Worm (Caenorhabditis elegans) whole organism, L1 larva: ENCODE data around the gene Y43E12A.2.

ENCODE experiments used
- C04F5.9 ChIP-seq: sonication (generic microtip); optimal IDR thresholded peaks from 2 replicates; lab custom pipeline; 2016; ENCODE audit warnings: missing genetic modification characterization, missing compliant biosample characterization
- C16A3.4 ChIP-seq: fragments of 150-350 bp; optimal IDR thresholded peaks from 2 replicates; lab custom pipeline; 2014; ENCODE audit warnings: missing biosample characterization, missing genetic modification characterization
- C34B4.2 ChIP-seq: sonication (generic microtip); optimal IDR thresholded peaks from 2 replicates; lab custom pipeline; 2017; ENCODE audit warnings: mild to moderate bottlenecking, missing genetic modification characterization, missing compliant biosample characterization
- aha-1 ChIP-seq: fragments of 150-350 bp; optimal IDR thresholded peaks from 2 replicates; lab custom pipeline; 2014; ENCODE audit warnings: missing biosample characterization, missing genetic modification characterization
- alr-1 ChIP-seq: fragments of 200-800 bp; sonication (Bioruptor generic); optimal IDR thresholded peaks from 2 replicates; lab custom pipeline; 2018; ENCODE audit warnings: borderline replicate concordance, mild to moderate bottlenecking, missing genetic modification characterization, missing compliant biosample characterization
- ceh-63 ChIP-seq: fragments of 200-800 bp; sonication (Bioruptor generic); optimal IDR thresholded peaks from 2 replicates; lab custom pipeline; 2018; ENCODE audit warnings: mild to moderate bottlenecking, missing genetic modification characterization, missing compliant biosample characterization
- ceh-82 ChIP-seq, 3 experiments: fragments of 150-350 bp in 1 of 3; sonication (generic microtip) in 2 of 3; optimal IDR thresholded peaks; 2 replicates each; lab custom pipeline; 2014 to 2017; ENCODE audit warnings: missing biosample characterization in 3 of 3, missing genetic modification characterization in 3 of 3
- ceh-88 ChIP-seq: fragments of 200-800 bp; sonication (Bioruptor generic); IDR thresholded peaks from 2 replicates; pipeline ENCODE4 v1.3.6; 2022; ENCODE audit warnings: missing genetic modification characterization, missing compliant biosample characterization
- ceh-90 ChIP-seq: sonication (generic microtip); optimal IDR thresholded peaks from 2 replicates; lab custom pipeline; 2016; ENCODE audit warnings: missing genetic modification characterization, missing compliant biosample characterization
- dpl-1 ChIP-seq, 3 experiments: fragments of 150-350 bp in 2 of 3; sonication (generic microtip) in 1 of 3; optimal IDR thresholded peaks; 2 replicates each; lab custom pipeline; 2014 to 2017; ENCODE audit warnings: missing biosample characterization in 3 of 3, missing genetic modification characterization in 3 of 3, missing genetic modification reagents in 3 of 3
- dsc-1 ChIP-seq: sonication (generic microtip); optimal IDR thresholded peaks from 2 replicates; lab custom pipeline; 2016; ENCODE audit warnings: mild to moderate bottlenecking, missing genetic modification characterization, missing compliant biosample characterization
- efl-1 ChIP-seq, 4 experiments: fragments of 150-350 bp; optimal IDR thresholded peaks in 3 of 4; peaks in 1 of 4; 1 replicate in 1 of 4; 2 replicates in 3 of 4; lab custom pipeline; 2014; ENCODE audit warnings: missing biosample characterization in 2 of 4, missing genetic modification characterization in 2 of 4, missing genetic modification reagents in 2 of 4
- egl-27 ChIP-seq, 2 experiments: fragments of 150-350 bp in 1 of 2; sonication (generic microtip); optimal IDR thresholded peaks; 3 replicates each; lab custom pipeline; 2017 to 2018; ENCODE audit warnings: missing biosample characterization in 2 of 2, missing genetic modification characterization in 2 of 2, missing genetic modification reagents in 2 of 2
- elt-2 ChIP-seq: sonication (generic microtip); optimal IDR thresholded peaks from 2 replicates; lab custom pipeline; 2016; ENCODE audit warnings: missing genetic modification characterization, mild to moderate bottlenecking, inconsistent platforms, missing compliant biosample characterization, missing genetic modification reagents
- elt-3 ChIP-seq, 6 experiments: fragments of 150-350 bp in 1 of 6; sonication (generic microtip); optimal IDR thresholded peaks; 2 replicates each; lab custom pipeline; 2017 to 2018; ENCODE audit warnings: missing biosample characterization in 6 of 6, missing genetic modification characterization in 6 of 6, inconsistent platforms in 1 of 6
- ets-5 ChIP-seq: fragments of 200-800 bp; sonication (Bioruptor generic); IDR thresholded peaks from 2 replicates; pipeline ENCODE4 v1.3.6; 2022; ENCODE audit warnings: missing genetic modification characterization, missing compliant biosample characterization
- fkh-10 ChIP-seq: sonication (generic microtip); optimal IDR thresholded peaks from 2 replicates; lab custom pipeline; 2017; ENCODE audit warnings: missing biosample characterization, missing genetic modification reagents, missing genetic modification characterization
- fkh-4 ChIP-seq: sonication (generic microtip); optimal IDR thresholded peaks from 2 replicates; lab custom pipeline; 2016; ENCODE audit warnings: missing compliant biosample characterization, missing genetic modification characterization, borderline replicate concordance
- fkh-8 ChIP-seq: sonication (generic microtip); optimal IDR thresholded peaks from 2 replicates; lab custom pipeline; 2016; ENCODE audit warnings: mild to moderate bottlenecking, missing genetic modification characterization, missing compliant biosample characterization
- grh-1 ChIP-seq: fragments of 200-800 bp; sonication (Bioruptor generic); IDR thresholded peaks from 2 replicates; pipeline ENCODE4 v1.3.6; 2022; ENCODE audit warnings: missing genetic modification reagents, missing genetic modification characterization, missing compliant biosample characterization
- hlh-17 ChIP-seq: fragments of 200-800 bp; sonication (Bioruptor generic); optimal IDR thresholded peaks from 2 replicates; lab custom pipeline; 2018; ENCODE audit warnings: missing genetic modification characterization, mild to moderate bottlenecking, missing compliant biosample characterization, moderate library complexity, borderline replicate concordance
- lin-13 ChIP-seq: fragments of 150-350 bp; optimal IDR thresholded peaks from 2 replicates; lab custom pipeline; 2014; ENCODE audit warnings: missing biosample characterization, missing genetic modification reagents, missing genetic modification characterization
- lin-35 ChIP-seq, 2 experiments: fragments of 150-350 bp; optimal IDR thresholded peaks; 2 replicates each; lab custom pipeline; 2014; ENCODE audit warnings: missing biosample characterization in 2 of 2, missing genetic modification characterization in 2 of 2, missing genetic modification reagents in 2 of 2
- lin-39 ChIP-seq: fragments of 150-350 bp; optimal IDR thresholded peaks from 2 replicates; lab custom pipeline; 2014; ENCODE audit warnings: missing biosample characterization, missing genetic modification reagents, missing genetic modification characterization
- lir-3 ChIP-seq: sonication (generic microtip); optimal IDR thresholded peaks from 2 replicates; lab custom pipeline; 2016; ENCODE audit warnings: mild to moderate bottlenecking, missing genetic modification characterization, moderate library complexity, missing compliant biosample characterization; ENCODE audit not compliant: poor library complexity
- lsy-2 ChIP-seq, 2 experiments: fragments of 150-350 bp; optimal IDR thresholded peaks; 2 replicates each; lab custom pipeline; 2014; ENCODE audit warnings: missing biosample characterization in 2 of 2, missing genetic modification characterization in 2 of 2
- mab-9 ChIP-seq: fragments of 200-800 bp; sonication (Bioruptor generic); IDR thresholded peaks from 2 replicates; pipeline ENCODE4 v1.3.6; 2022; ENCODE audit warnings: missing genetic modification reagents, missing genetic modification characterization, missing compliant biosample characterization
- mdl-1 ChIP-seq, 2 experiments: fragments of 150-350 bp; optimal IDR thresholded peaks; 2 replicates each; lab custom pipeline; 2014 to 2017; ENCODE audit warnings: missing biosample characterization in 2 of 2, missing genetic modification characterization in 2 of 2, inconsistent platforms in 1 of 2
- mep-1 ChIP-seq: fragments of 150-350 bp; optimal IDR thresholded peaks from 2 replicates; lab custom pipeline; 2014; ENCODE audit warnings: missing biosample characterization, missing genetic modification characterization
- nhr-11 ChIP-seq: fragments of 150-350 bp; optimal IDR thresholded peaks from 2 replicates; lab custom pipeline; 2014; ENCODE audit warnings: missing biosample characterization, missing genetic modification characterization
- nhr-19 ChIP-seq: fragments of 200-800 bp; sonication (Bioruptor generic); conservative IDR thresholded peaks from 2 replicates; pipeline ENCODE4 v1.3.6; 2022; ENCODE audit warnings: missing genetic modification characterization, missing compliant biosample characterization
- nhr-20 ChIP-seq: sonication (generic microtip); optimal IDR thresholded peaks from 2 replicates; lab custom pipeline; 2016; ENCODE audit warnings: mild to moderate bottlenecking, missing genetic modification characterization, missing compliant biosample characterization
- nhr-237 ChIP-seq: fragments of 150-350 bp; optimal IDR thresholded peaks from 2 replicates; lab custom pipeline; 2014; ENCODE audit warnings: missing biosample characterization, missing genetic modification characterization
- nhr-28 ChIP-seq: fragments of 150-350 bp; optimal IDR thresholded peaks from 2 replicates; lab custom pipeline; 2014; ENCODE audit warnings: missing biosample characterization, missing genetic modification characterization
- nhr-47 ChIP-seq: sonication (generic microtip); optimal IDR thresholded peaks from 2 replicates; lab custom pipeline; 2016; ENCODE audit warnings: mild to moderate bottlenecking, missing genetic modification characterization, moderate library complexity, missing compliant biosample characterization
- nhr-71 ChIP-seq: sonication (generic microtip); optimal IDR thresholded peaks from 2 replicates; lab custom pipeline; 2016; ENCODE audit warnings: mild to moderate bottlenecking, missing genetic modification characterization, moderate library complexity, missing compliant biosample characterization
- nhr-76 ChIP-seq: sonication (generic microtip); optimal IDR thresholded peaks from 2 replicates; lab custom pipeline; 2017; ENCODE audit warnings: missing biosample characterization, missing genetic modification characterization
- nhr-77 ChIP-seq: fragments of 150-350 bp; optimal IDR thresholded peaks from 2 replicates; lab custom pipeline; 2014; ENCODE audit warnings: missing biosample characterization, missing genetic modification characterization
- nhr-84 ChIP-seq: sonication (generic microtip); optimal IDR thresholded peaks from 2 replicates; lab custom pipeline; 2017; ENCODE audit warnings: missing biosample characterization, missing genetic modification characterization
- nhr-85 ChIP-seq: sonication (generic microtip); peaks from one replicate; lab custom pipeline; 2016; ENCODE audit warnings: missing genetic modification characterization, inconsistent platforms, missing compliant biosample characterization
- nhr-90 ChIP-seq: sonication (generic microtip); optimal IDR thresholded peaks from 2 replicates; lab custom pipeline; 2016; ENCODE audit warnings: mild to moderate bottlenecking, missing genetic modification characterization, missing compliant biosample characterization; ENCODE audit not compliant: poor library complexity
- pag-3 ChIP-seq: sonication (generic microtip); optimal IDR thresholded peaks from 2 replicates; lab custom pipeline; 2017; ENCODE audit warnings: missing genetic modification characterization, mild to moderate bottlenecking, missing compliant biosample characterization, antibody characterized with exemption, borderline replicate concordance; ENCODE audit not compliant: insufficient read depth
- pqm-1 ChIP-seq: sonication (generic microtip); optimal IDR thresholded peaks from 3 replicates; lab custom pipeline; 2017; ENCODE audit warnings: missing biosample characterization, missing genetic modification characterization
- rnt-1 ChIP-seq: sonication (generic microtip); optimal IDR thresholded peaks from 2 replicates; lab custom pipeline; 2016; ENCODE audit warnings: mild to moderate bottlenecking, missing genetic modification characterization, moderate library complexity, missing compliant biosample characterization
- skn-1 ChIP-seq: fragments of 150-350 bp; optimal IDR thresholded peaks from 2 replicates; lab custom pipeline; 2014; ENCODE audit warnings: missing biosample characterization, missing genetic modification characterization
- snpc-4 ChIP-seq: fragments of 150-350 bp; optimal IDR thresholded peaks from 2 replicates; lab custom pipeline; 2014; ENCODE audit warnings: missing biosample characterization, missing genetic modification characterization
- sox-4 ChIP-seq: sonication (generic microtip); optimal IDR thresholded peaks from 2 replicates; lab custom pipeline; 2016; ENCODE audit warnings: missing genetic modification characterization, missing compliant biosample characterization
- sup-37 ChIP-seq: fragments of 200-800 bp; sonication (Bioruptor generic); optimal IDR thresholded peaks from 2 replicates; lab custom pipeline; 2018; ENCODE audit warnings: mild to moderate bottlenecking, missing genetic modification characterization, missing compliant biosample characterization
- tlp-1 ChIP-seq: fragments of 150-350 bp; optimal IDR thresholded peaks from 2 replicates; lab custom pipeline; 2014; ENCODE audit warnings: missing biosample characterization, missing genetic modification characterization
- unc-86 ChIP-seq: sonication (generic microtip); optimal IDR thresholded peaks from 2 replicates; lab custom pipeline; 2016; ENCODE audit warnings: missing genetic modification characterization, missing compliant biosample characterization
- unc-98 ChIP-seq: fragments of 200-800 bp; sonication (Bioruptor generic); IDR thresholded peaks from 2 replicates; pipeline ENCODE4 v1.3.6; 2022; ENCODE audit warnings: missing genetic modification characterization, missing compliant biosample characterization
- zip-4 ChIP-seq: fragments of 200-800 bp; sonication (Bioruptor generic); optimal IDR thresholded peaks from 2 replicates; lab custom pipeline; 2018; ENCODE audit warnings: mild to moderate bottlenecking, missing genetic modification characterization, moderate library complexity, missing compliant biosample characterization

Y43E12A.2 gene

ce11 chrIV:10975968-10976367, 5.9 kb upstream of the Y43E12A.2 start:
- peak; percentile 48 for TF ChIP-seq mep-1 (tag; lab: Kevin White, UChicago)
- no peak for TF ChIP-seq ceh-82 (tag; optimal IDR thresholded peaks at IDR 0.05; lab: Kevin White, UChicago)
- peak in 1 of 2 experiments; percentile 69 for TF ChIP-seq mdl-1 (tag; optimal IDR thresholded peaks at IDR 0.05; lab: Kevin White, UChicago)
- peak; percentile 70 for TF ChIP-seq nhr-71 (tag; lab: Kevin White, UChicago)
- TF ChIP-seq nhr-90 (tag; lab: Kevin White, UChicago), result peak; percentile 70
- no peak for TF ChIP-seq snpc-4 (tag; lab: Kevin White, UChicago)
- peak in 3 of 6 experiments; percentile 12 to 77 (median 18) for TF ChIP-seq elt-3 (tag; optimal IDR thresholded peaks at IDR 0.05; lab: Kevin White, UChicago)
- TF ChIP-seq mab-9 (GFP tag; lab: Robert Waterston, UW), result no peak
- TF ChIP-seq C04F5.9 (tag; lab: Kevin White, UChicago), result no peak
- no peak for TF ChIP-seq fkh-8 (tag; lab: Kevin White, UChicago)
- TF ChIP-seq lin-39 (tag; lab: Kevin White, UChicago), result no peak
- no peak for TF ChIP-seq alr-1 (tag; lab: Kevin White, UChicago)
- TF ChIP-seq lin-13, result peak; percentile 36
- no peak for TF ChIP-seq fkh-4 (tag; lab: Kevin White, UChicago)
- TF ChIP-seq egl-27 (tag; optimal IDR thresholded peaks at IDR 0.05; lab: Kevin White, UChicago), result no peak
- TF ChIP-seq zip-4 (GFP tag; lab: Kevin White, UChicago), result no peak
- peak; percentile 73 for TF ChIP-seq grh-1 (GFP tag; lab: Robert Waterston, UW)
- no peak for TF ChIP-seq ets-5
- no peak for TF ChIP-seq nhr-237 (tag; lab: Kevin White, UChicago)
- TF ChIP-seq ceh-88 (GFP tag; lab: Robert Waterston, UW), result no peak
- TF ChIP-seq nhr-77 (tag; lab: Kevin White, UChicago), result no peak
- no peak for TF ChIP-seq dsc-1 (tag; lab: Kevin White, UChicago)
- TF ChIP-seq C34B4.2, result no peak
- no peak for TF ChIP-seq ceh-63
- peak; percentile 34 to 35 for TF ChIP-seq efl-1 (optimal IDR thresholded peaks at IDR 0.05; lab: Kevin White, UChicago)
- peak in 1 of 2 experiments; percentile 89 for TF ChIP-seq efl-1 (GFP tag; optimal IDR thresholded peaks at IDR 0.05 in 1 of 2; lab: Kevin White, UChicago)
- TF ChIP-seq lsy-2 (tag; optimal IDR thresholded peaks at IDR 0.05; lab: Kevin White, UChicago), result peak; percentile 37 to 39
- TF ChIP-seq C16A3.4 (tag; lab: Kevin White, UChicago), result peak; percentile 38
- TF ChIP-seq pqm-1 (tag; lab: Kevin White, UChicago), result no peak
- no peak for TF ChIP-seq nhr-28 (tag; lab: Kevin White, UChicago)
- no peak for TF ChIP-seq sup-37 (GFP tag; lab: Kevin White, UChicago)
- TF ChIP-seq nhr-11 (tag; lab: Kevin White, UChicago), result no peak
- TF ChIP-seq pag-3 (tag; lab: Kevin White, UChicago), result no peak
- TF ChIP-seq nhr-19, result peak; percentile 52
- TF ChIP-seq hlh-17 (GFP tag; lab: Kevin White, UChicago), result no peak
- peak; percentile 77 for TF ChIP-seq nhr-20
- TF ChIP-seq elt-2 (tag; lab: Kevin White, UChicago), result no peak
- TF ChIP-seq nhr-76 (tag; lab: Kevin White, UChicago), result no peak
- TF ChIP-seq aha-1 (tag; lab: Kevin White, UChicago), result no peak
- TF ChIP-seq lin-35 (GFP tag; optimal IDR thresholded peaks at IDR 0.05; lab: Kevin White, UChicago), result peak; percentile 14 to 65
- TF ChIP-seq lir-3 (tag; lab: Kevin White, UChicago), result no peak
- no peak for TF ChIP-seq unc-98 (GFP tag; lab: Robert Waterston, UW)
- peak; percentile 97 for TF ChIP-seq nhr-85
- TF ChIP-seq tlp-1 (tag; lab: Kevin White, UChicago), result no peak
- TF ChIP-seq unc-86 (tag; lab: Kevin White, UChicago), result no peak
- peak; percentile 1 for TF ChIP-seq skn-1
- TF ChIP-seq fkh-10 (GFP tag; lab: Kevin White, UChicago), result no peak
- no peak for TF ChIP-seq nhr-84
- peak; percentile 47 for TF ChIP-seq rnt-1
- no peak for TF ChIP-seq ceh-90 (tag; lab: Kevin White, UChicago)
- TF ChIP-seq dpl-1 (GFP tag; optimal IDR thresholded peaks at IDR 0.05; lab: Kevin White, UChicago), result peak in 2 of 3 experiments; percentile 6
- TF ChIP-seq nhr-47 (tag; lab: Kevin White, UChicago), result peak; percentile 48
- no peak for TF ChIP-seq sox-4 (tag; lab: Kevin White, UChicago)
